Worm (Caenorhabditis elegans): ENCODE measurements around the gene pgph-3.

The pgph-3 gene

ce11 chrV:5763787-5764186 lies at the start of gene pgph-3:
Gene pgph-3 (minus strand): TSS chrV:5763846.
- TF ChIP-seq F37B4.10 (GFP tag; IDR thresholded peaks at IDR 0.05) (no peak), lir-1 (GFP tag; conservative IDR thresholded peaks at IDR 0.05) (no peak), nfyb-1 (GFP tag; IDR thresholded peaks at IDR 0.05) (no peak), mcd-1 (GFP tag; IDR thresholded peaks at IDR 0.05) (no peak; the same call in 1 of the 2 replicates), F23B12.7 (tag; optimal IDR thresholded peaks at IDR 0.05; ENCODE audit: insufficient read depth) (no peak), C06A6.2 (GFP tag; conservative IDR thresholded peaks at IDR 0.05) (peak; percentile 37; the same call in 1 of the 2 replicates), ceh-27 (GFP tag; optimal IDR thresholded peaks at IDR 0.05) (peak; percentile 38), nhr-80 (tag; optimal IDR thresholded peaks at IDR 0.05) (peak; percentile 78), ztf-18 (tag; optimal IDR thresholded peaks at IDR 0.05) (no peak), ztf-3 (GFP tag; optimal IDR thresholded peaks at IDR 0.05) (no peak), ZK185.1 (tag; optimal IDR thresholded peaks at IDR 0.05; ENCODE audit: poor library complexity, severe bottlenecking) (peak; percentile 8), egl-18 (GFP tag; IDR thresholded peaks at IDR 0.05) (no peak), ets-4 (GFP tag; optimal IDR thresholded peaks at IDR 0.05) (peak; percentile 28), nhr-179 (tag; optimal IDR thresholded peaks at IDR 0.05) (no peak), hsf-1 (GFP tag; IDR thresholded peaks at IDR 0.05) (no peak), hmg-1.2 (GFP tag; IDR thresholded peaks at IDR 0.05) (peak; percentile 68; the same call in 1 of the 2 replicates), tbx-9 (tag; optimal IDR thresholded peaks at IDR 0.05; ENCODE audit: borderline replicate concordance) (no peak), nhr-27 (tag; optimal IDR thresholded peaks at IDR 0.05) (no peak), K11D2.4 (GFP tag; IDR thresholded peaks at IDR 0.05) (no peak; the same call in 1 of the 2 replicates), egrh-3 (GFP tag; IDR thresholded peaks at IDR 0.05) (no peak), atf-7 (tag; optimal IDR thresholded peaks at IDR 0.05) (peak; percentile 55), lin-40 (tag; optimal IDR thresholded peaks at IDR 0.05) (peak; percentile 81), unc-130 (GFP tag; optimal IDR thresholded peaks at IDR 0.05) (no peak), mes-4 (tag; optimal IDR thresholded peaks at IDR 0.05) (no peak), somi-1 (GFP tag; optimal IDR thresholded peaks at IDR 0.05) (peak; percentile 40), madf-10 (tag; optimal IDR thresholded peaks at IDR 0.05) (no peak), xnd-1 (tag; optimal IDR thresholded peaks at IDR 0.05) (no peak), nhr-90 (tag; optimal IDR thresholded peaks at IDR 0.05) (no peak), lin-35 (GFP tag; optimal IDR thresholded peaks at IDR 0.05) (peak in 1 of 3 experiments; percentile 13), let-526 (GFP tag; IDR thresholded peaks at IDR 0.05) (no peak), B0035.1 (tag; optimal IDR thresholded peaks at IDR 0.05) (no peak), sptf-2 (GFP tag; optimal IDR thresholded peaks at IDR 0.05) (no peak), F10E7.11 (tag; optimal IDR thresholded peaks at IDR 0.05) (no peak), Y56A3A.18 (GFP tag; IDR thresholded peaks at IDR 0.05) (0 out of 2 replicates have a peak, but pooled peaks have one; percentile 39), ceh-100 (GFP tag; IDR thresholded peaks at IDR 0.05) (no peak), ztf-26 (tag; optimal IDR thresholded peaks at IDR 0.05) (peak; percentile 57)

- TF ChIP-seq nhr-80 (tag; optimal IDR thresholded peaks at IDR 0.05) (peak; percentile 77), lin-26 (GFP tag; IDR thresholded peaks at IDR 0.05) (no peak), cebp-1 (GFP tag; IDR thresholded peaks at IDR 0.05) (no peak), cebp-1 (tag; optimal IDR thresholded peaks at IDR 0.05) (peak; percentile 43)
Observed at ce11 chrV:5813060-5813659, 49.5 kb upstream of the pgph-3 start, which contains the start of gene ZC250.4. Gene ZC250.4 (minus strand): TSS chrV:5813137.
